Worm (Caenorhabditis elegans) whole organism, late embryonic: ENCODE data around the gene irld-23.

Experiments used
- eyg-1 ChIP-seq: sonication (generic microtip); optimal IDR thresholded peaks from 2 replicates; lab custom pipeline; 2016; ENCODE audit warnings: missing genotype, missing genetic modification characterization, missing compliant biosample characterization
- nfya-1 ChIP-seq: sonication (generic microtip); optimal IDR thresholded peaks from 2 replicates; lab custom pipeline; 2017; ENCODE audit warnings: missing genetic modification characterization, mild to moderate bottlenecking, missing compliant biosample characterization, antibody characterized with exemption, moderate library complexity
- pha-4 ChIP-seq: fragments of 150-350 bp; optimal IDR thresholded peaks from 2 replicates; lab custom pipeline; 2018; ENCODE audit warnings: missing biosample characterization, missing genetic modification reagents, missing genetic modification characterization
- sox-4 ChIP-seq: sonication (generic microtip); optimal IDR thresholded peaks from 2 replicates; lab custom pipeline; 2017; ENCODE audit warnings: mild to moderate bottlenecking, missing genetic modification characterization, inconsistent platforms, missing compliant biosample characterization

DNA sequence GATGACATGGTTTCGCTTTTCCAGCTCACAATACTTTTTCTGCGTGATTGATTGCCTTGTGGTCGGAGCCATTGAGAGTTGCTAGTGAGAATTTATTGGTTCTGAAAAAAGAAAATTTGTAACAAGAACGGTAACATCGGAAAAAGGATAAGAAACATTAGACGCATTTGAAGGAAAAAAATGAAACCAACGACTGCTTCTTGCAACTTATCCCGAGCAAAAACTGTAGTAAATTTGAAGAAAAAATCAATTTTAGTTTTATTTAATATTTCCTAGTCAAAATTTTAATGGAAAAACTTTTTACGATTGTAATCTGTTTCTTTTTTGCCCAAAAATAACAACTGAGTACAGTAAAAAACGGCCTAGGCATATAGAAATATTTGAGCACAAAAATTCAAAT is 27.2 kb upstream of the irld-23 start, which contains the start of gene lido-4:
- TF ChIP-seq eyg-1 (no peak), nfya-1 (tag; lab: Kevin White, UChicago) (no peak), pha-4 (tag; lab: Kevin White, UChicago) (no peak), sox-4 (tag; lab: Kevin White, UChicago) (no peak)
